Worm (Caenorhabditis elegans) whole organism, early embryonic: ENCODE data around the gene R02D5.3.
A peak's percentile ranks its signal among the peaks of the same experiment; 100 is the strongest.

Experiments
- B0310.2 ChIP-seq: sonication (generic microtip); optimal IDR thresholded peaks from 2 replicates; lab custom pipeline; 2016; ENCODE audit warnings: mild to moderate bottlenecking, missing genetic modification characterization, missing compliant biosample characterization
- F13C5.2 ChIP-seq: sonication (generic microtip); optimal IDR thresholded peaks from 2 replicates; lab custom pipeline; 2017; ENCODE audit warnings: mild to moderate bottlenecking, missing genetic modification characterization, inconsistent platforms, missing compliant biosample characterization
- aly-1 ChIP-seq: sonication (generic microtip); optimal IDR thresholded peaks from 2 replicates; lab custom pipeline; 2016; ENCODE audit warnings: missing genetic modification characterization, missing compliant biosample characterization
- ama-1 ChIP-seq: fragments of 150-350 bp; optimal IDR thresholded peaks from 2 replicates; lab custom pipeline; 2014
- ceh-13 ChIP-seq: fragments of 200-800 bp; sonication (Bioruptor generic); optimal IDR thresholded peaks from 2 replicates; lab custom pipeline; 2018; ENCODE audit warnings: mild to moderate bottlenecking, missing genetic modification characterization, missing compliant biosample characterization
- ceh-36 ChIP-seq: sonication (generic microtip); optimal IDR thresholded peaks from 2 replicates; lab custom pipeline; 2016; ENCODE audit warnings: missing genetic modification characterization, inconsistent platforms, missing compliant biosample characterization
- ets-7 ChIP-seq: sonication (generic microtip); optimal IDR thresholded peaks from 2 replicates; lab custom pipeline; 2016; ENCODE audit warnings: missing genotype, missing genetic modification characterization, missing compliant biosample characterization
- flt-1 ChIP-seq: fragments of 200-800 bp; sonication (Bioruptor generic); IDR thresholded peaks from 2 replicates; pipeline ENCODE4 v1.3.6; 2022; ENCODE audit warnings: missing genetic modification characterization, missing compliant biosample characterization
- hmbx-1 ChIP-seq: sonication (generic microtip); optimal IDR thresholded peaks from 2 replicates; lab custom pipeline; 2016; ENCODE audit warnings: mild to moderate bottlenecking, missing genetic modification characterization, missing compliant biosample characterization
- hmg-4 ChIP-seq: fragments of 200-800 bp; sonication (Bioruptor generic); optimal IDR thresholded peaks from 2 replicates; lab custom pipeline; 2018; ENCODE audit warnings: mild to moderate bottlenecking, missing genetic modification characterization, missing compliant biosample characterization
- hnd-1 ChIP-seq: sonication (generic microtip); optimal IDR thresholded peaks from 2 replicates; lab custom pipeline; 2016; ENCODE audit warnings: missing genetic modification characterization, missing compliant biosample characterization
- pes-1 ChIP-seq: fragments of 200-800 bp; sonication (Bioruptor generic); IDR thresholded peaks from 2 replicates; pipeline ENCODE4 v1.3.6; 2022; ENCODE audit warnings: missing genetic modification reagents, missing genetic modification characterization, missing compliant biosample characterization
- scrt-1 ChIP-seq: fragments of 200-800 bp; sonication (Bioruptor generic); IDR thresholded peaks from 2 replicates; pipeline ENCODE4 v1.3.6; 2022; ENCODE audit warnings: missing genetic modification characterization, missing compliant biosample characterization
- sea-1 ChIP-seq: fragments of 200-800 bp; sonication (Bioruptor generic); conservative IDR thresholded peaks from 2 replicates; pipeline ENCODE4 v1.3.6; 2022; ENCODE audit warnings: missing genetic modification characterization, missing compliant biosample characterization
- tbx-11 ChIP-seq: fragments of 200-800 bp; sonication (Bioruptor generic); IDR thresholded peaks from 2 replicates; pipeline ENCODE4 v1.3.6; 2022; ENCODE audit warnings: missing genetic modification characterization, missing compliant biosample characterization
- tbx-37 ChIP-seq: fragments of 200-800 bp; sonication (Bioruptor generic); conservative IDR thresholded peaks from 2 replicates; pipeline ENCODE4 v1.3.6; 2022; ENCODE audit warnings: missing genetic modification reagents, missing genetic modification characterization, missing compliant biosample characterization
- tra-4 ChIP-seq: sonication (generic microtip); optimal IDR thresholded peaks from 2 replicates; lab custom pipeline; 2017; ENCODE audit warnings: missing genetic modification characterization, missing compliant biosample characterization

The R02D5.3 gene

DNA sequence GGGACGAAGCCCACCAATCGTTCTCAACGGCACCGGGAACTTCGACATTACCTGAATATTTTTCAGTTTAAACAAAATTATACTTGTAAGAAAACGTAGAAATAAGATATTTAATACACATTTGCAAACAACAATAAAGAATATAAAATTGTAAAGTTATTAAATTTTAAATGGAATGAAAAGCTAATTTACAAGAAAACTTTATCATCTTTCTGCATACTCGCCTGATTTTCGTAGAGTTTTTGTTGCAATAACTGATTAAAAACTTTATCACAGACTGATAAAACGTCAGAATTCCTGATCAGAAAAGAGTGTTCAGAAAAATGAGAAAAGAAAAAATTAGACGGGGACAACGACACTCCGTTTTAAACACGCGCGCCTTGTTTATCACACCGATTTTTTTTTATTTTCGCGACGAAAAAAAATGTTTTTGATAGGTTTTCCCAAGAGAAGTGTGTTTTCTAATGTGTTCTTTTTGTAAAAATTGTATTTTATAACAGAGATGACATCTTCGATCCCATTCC lies 35.7 kb upstream of the R02D5.3 start, which contains the start of the genes dlat-1 and fntb-1:
TSS of gene dlat-1 (minus strand) at position 51 of the 524 bp plus-strand sequence.
TSS of gene fntb-1 (plus strand) at position 412 of the 524 bp plus-strand sequence.
- TF ChIP-seq sea-1 (GFP tag; lab: Robert Waterston, UW) (no peak), tbx-11 (GFP tag; lab: Robert Waterston, UW) (no peak), tbx-37 (GFP tag; lab: Robert Waterston, UW) (no peak), tra-4 (no peak), aly-1 (tag; lab: Kevin White, UChicago) (no peak), pes-1 (GFP tag; lab: Robert Waterston, UW) (no peak), B0310.2 (no peak), hmg-4 (no peak), flt-1 (GFP tag; lab: Robert Waterston, UW) (no peak), hmbx-1 (tag; lab: Kevin White, UChicago) (no peak)

DNA sequence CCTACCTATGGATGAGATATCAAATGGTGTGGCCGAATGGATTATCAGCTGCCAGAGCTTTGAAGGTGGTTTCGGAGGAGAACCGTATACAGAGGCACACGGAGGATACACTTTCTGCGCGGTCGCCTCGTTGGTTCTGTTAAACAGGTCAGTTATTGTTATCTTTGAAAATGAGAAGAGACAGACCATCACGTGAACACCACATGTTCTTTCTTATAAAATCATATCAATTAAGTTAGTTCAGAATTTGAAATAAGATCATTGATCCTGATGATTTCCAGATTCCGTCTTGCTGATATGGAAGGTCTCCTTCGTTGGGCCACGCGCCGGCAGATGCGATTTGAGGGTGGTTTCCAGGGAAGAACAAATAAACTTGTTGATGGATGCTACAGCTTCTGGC lies 34.3 kb upstream of the R02D5.3 start:
- TF ChIP-seq ama-1 (lab: Kevin White, UChicago) (no peak), tbx-11 (GFP tag; lab: Robert Waterston, UW) (no peak), ceh-36 (tag; lab: Kevin White, UChicago) (no peak), flt-1 (GFP tag; lab: Robert Waterston, UW) (no peak)

DNA sequence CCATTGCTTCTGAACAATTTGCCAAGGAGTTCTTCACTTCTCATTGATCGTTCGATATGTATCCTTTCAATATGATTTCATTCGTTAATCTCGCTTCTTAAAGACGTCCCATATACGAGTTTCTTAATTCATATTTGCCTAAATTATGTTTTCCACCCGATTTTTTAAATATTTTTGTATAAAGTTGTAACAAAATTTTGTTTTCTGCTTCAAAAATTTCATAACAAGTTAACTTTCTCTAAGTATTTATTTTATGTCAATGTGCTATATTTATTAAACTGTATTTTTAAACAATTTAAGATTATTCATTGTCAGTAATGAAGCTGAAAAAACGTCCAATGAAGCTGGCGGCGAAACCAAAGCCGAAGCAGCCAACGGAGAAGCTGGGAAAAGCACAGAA lies 33.6 kb upstream of the R02D5.3 start, which contains the start of gene F23B12.7:
TSS of gene F23B12.7 (plus strand) at position 301 of the 400 bp plus-strand sequence.
- TF ChIP-seq aly-1 (tag; lab: Kevin White, UChicago), result no peak
- no peak for TF ChIP-seq hnd-1 (tag; lab: Kevin White, UChicago)
- TF ChIP-seq tbx-11 (GFP tag; lab: Robert Waterston, UW), result no peak
- no peak for TF ChIP-seq ceh-36 (tag; lab: Kevin White, UChicago)
- no peak for TF ChIP-seq scrt-1 (GFP tag; lab: Robert Waterston, UW)
- no peak for TF ChIP-seq ama-1 (lab: Kevin White, UChicago)
- no peak for TF ChIP-seq flt-1 (GFP tag; lab: Robert Waterston, UW)
- TF ChIP-seq sea-1 (GFP tag; lab: Robert Waterston, UW), result no peak
- no peak for TF ChIP-seq F13C5.2 (tag; lab: Kevin White, UChicago)

DNA sequence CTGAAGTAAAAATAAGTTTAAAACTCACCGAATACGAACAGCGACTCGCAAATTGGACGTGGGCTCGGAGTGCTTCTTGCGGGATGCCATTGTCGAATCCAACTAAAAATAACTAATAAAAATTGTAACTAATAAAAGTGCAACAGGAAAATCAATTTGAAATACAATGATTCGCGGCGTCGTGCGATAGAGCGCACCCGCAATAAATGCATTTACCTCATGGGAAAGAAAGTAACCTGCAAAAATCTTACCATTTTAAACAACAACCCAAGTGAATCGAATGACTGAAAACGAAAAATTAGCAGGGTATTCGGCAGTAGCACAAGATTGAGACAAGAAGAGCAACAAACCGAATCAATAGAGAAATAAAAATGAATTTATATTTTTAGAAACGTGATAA lies 26.3 kb upstream of the R02D5.3 start, which contains the start of gene bmk-1:
TSS of gene bmk-1 (minus strand) at position 359 of the 400 bp plus-strand sequence.
- TF ChIP-seq sea-1 (GFP tag; lab: Robert Waterston, UW) (no peak), ets-7 (tag; lab: Kevin White, UChicago) (no peak), tbx-11 (GFP tag; lab: Robert Waterston, UW) (no peak), ama-1 (lab: Kevin White, UChicago) (no peak), F13C5.2 (tag; lab: Kevin White, UChicago) (no peak), B0310.2 (no peak), ceh-13 (GFP tag; lab: Kevin White, UChicago) (no peak), hmg-4 (no peak), scrt-1 (GFP tag; lab: Robert Waterston, UW) (no peak), hnd-1 (tag; lab: Kevin White, UChicago) (no peak), ceh-36 (tag; lab: Kevin White, UChicago) (no peak), flt-1 (GFP tag; lab: Robert Waterston, UW) (no peak), tbx-37 (GFP tag; lab: Robert Waterston, UW) (no peak), tra-4 (no peak), pes-1 (GFP tag; lab: Robert Waterston, UW) (no peak), aly-1 (tag; lab: Kevin White, UChicago) (no peak), hmbx-1 (tag; lab: Kevin White, UChicago) (no peak)

DNA sequence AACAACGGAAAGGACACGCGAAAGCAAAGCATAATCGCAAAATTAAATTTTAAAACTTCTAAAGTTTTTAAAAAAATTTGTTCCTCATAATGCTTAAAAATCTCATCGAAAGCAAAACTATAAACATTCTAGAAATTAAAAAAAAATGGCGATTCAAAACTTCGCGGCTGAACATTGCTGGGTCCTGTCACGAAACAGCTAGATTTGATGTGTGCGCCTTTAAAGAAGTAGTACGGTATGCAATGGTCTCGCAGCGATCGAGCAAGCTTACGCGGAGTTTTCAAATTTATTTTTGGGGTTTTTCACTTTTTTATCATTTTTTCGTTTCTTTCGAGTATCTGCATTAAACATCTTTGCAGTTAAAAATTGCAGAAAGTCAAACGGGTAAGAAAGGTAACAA lies 25.9 kb upstream of the R02D5.3 start, which contains the start of gene coh-3:
TSS of gene coh-3 (plus strand) at position 353 of the 400 bp plus-strand sequence.
- no peak for TF ChIP-seq hmg-4

DNA sequence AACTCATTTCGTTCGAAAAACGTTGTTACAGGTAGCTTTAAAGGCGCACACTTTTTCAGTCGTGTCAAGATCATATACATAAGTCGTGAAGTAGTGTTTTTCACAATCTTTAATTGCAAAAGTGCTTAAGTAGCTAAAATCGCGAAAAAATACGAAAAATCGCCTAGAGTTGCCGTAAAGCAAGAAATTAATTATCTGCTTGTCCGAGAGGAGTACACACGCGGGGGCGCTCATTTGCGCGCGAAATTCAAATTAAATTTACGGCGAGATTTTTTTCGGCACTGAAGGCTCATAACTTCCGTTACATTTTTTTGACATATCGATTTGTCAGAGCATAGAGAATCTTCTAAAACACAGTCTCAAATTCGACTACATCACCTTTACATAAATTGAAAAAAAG lies 22.8 kb upstream of the R02D5.3 start:
- no peak for TF ChIP-seq scrt-1 (GFP tag; lab: Robert Waterston, UW)
- no peak for TF ChIP-seq hnd-1 (tag; lab: Kevin White, UChicago)
- no peak for TF ChIP-seq B0310.2
- no peak for TF ChIP-seq ceh-13 (GFP tag; lab: Kevin White, UChicago)
- no peak for TF ChIP-seq hmbx-1 (tag; lab: Kevin White, UChicago)
- TF ChIP-seq hmg-4, result no peak
- TF ChIP-seq pes-1 (GFP tag; lab: Robert Waterston, UW), result no peak
- TF ChIP-seq tra-4, result no peak
- TF ChIP-seq tbx-37 (GFP tag; lab: Robert Waterston, UW), result no peak
- no peak for TF ChIP-seq F13C5.2 (tag; lab: Kevin White, UChicago)
- TF ChIP-seq flt-1 (GFP tag; lab: Robert Waterston, UW), result no peak
- no peak for TF ChIP-seq aly-1 (tag; lab: Kevin White, UChicago)

DNA sequence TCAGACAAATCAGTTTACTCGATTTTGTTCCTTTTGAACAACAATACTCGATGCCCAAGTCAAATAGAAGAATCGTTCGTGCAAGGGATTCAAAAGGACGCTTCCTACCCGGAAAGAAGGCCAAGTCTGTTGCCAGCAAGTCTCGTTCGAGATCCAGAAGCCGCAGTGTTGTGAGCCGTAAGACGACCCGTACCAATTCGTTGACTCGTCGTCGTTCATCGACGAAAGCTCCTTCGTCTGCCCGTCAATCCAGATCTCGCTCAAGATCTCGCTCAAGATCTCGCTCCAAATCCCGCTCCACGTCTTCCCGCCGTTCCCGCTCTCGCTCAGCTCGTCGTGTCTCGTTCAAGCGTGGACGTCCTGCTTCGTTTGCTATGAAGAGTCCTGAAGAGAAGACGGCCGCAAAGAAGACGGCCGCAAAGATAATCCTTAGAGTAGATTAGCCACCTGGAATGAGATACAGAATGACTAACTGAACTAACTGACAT lies 22.3 kb upstream of the R02D5.3 start, which contains the start of gene F08H9.2:
TSS of gene F08H9.2 (plus strand) at position 51 of the 488 bp plus-strand sequence.
- TF ChIP-seq ceh-36 (tag; lab: Kevin White, UChicago), result no peak
- peak; percentile 20 for TF ChIP-seq hmg-4

DNA sequence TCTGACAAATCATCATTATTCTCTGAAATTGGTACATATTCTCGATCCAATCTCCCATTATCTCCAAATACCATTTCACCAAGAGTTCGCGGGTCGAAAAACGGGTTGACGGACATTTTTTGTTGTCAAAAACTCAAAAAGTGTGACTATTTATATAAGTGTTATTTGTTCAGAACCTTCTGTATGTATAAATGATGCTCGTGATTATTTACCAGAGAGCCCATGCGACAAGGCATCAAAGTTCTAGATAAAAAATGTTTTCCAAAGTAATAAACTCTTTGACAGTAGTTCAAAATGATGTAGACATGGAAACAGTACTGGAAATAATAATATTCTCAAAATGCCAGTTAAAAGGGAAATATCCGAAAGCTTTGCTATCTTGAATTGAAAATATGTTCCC lies 20.3 kb upstream of the R02D5.3 start:
- TF ChIP-seq ceh-36 (tag; lab: Kevin White, UChicago), result no peak
- TF ChIP-seq ceh-13 (GFP tag; lab: Kevin White, UChicago), result no peak
- no peak for TF ChIP-seq scrt-1 (GFP tag; lab: Robert Waterston, UW)
- TF ChIP-seq hnd-1 (tag; lab: Kevin White, UChicago), result no peak
- no peak for TF ChIP-seq pes-1 (GFP tag; lab: Robert Waterston, UW)
